Worm (Caenorhabditis elegans) whole organism, L2 larva: Measurements from ENCODE around the gene C49F5.8.
"Not testable (repeated sequence)": the region's sequence is repeated elsewhere in the genome, so short reads cannot be mapped to it uniquely, and the experiment has no call there.

ENCODE experiments used
- C34F6.9 ChIP-seq: fragments of 150-350 bp; optimal IDR thresholded peaks from 2 replicates; lab custom pipeline; 2014; ENCODE audit warnings: missing biosample characterization, missing genetic modification characterization
- F13H6.1 ChIP-seq: sonication (generic microtip); optimal IDR thresholded peaks from 2 replicates; lab custom pipeline; 2016; ENCODE audit warnings: missing genetic modification characterization, missing compliant biosample characterization
- Y55F3AM.14 ChIP-seq: fragments of 200-800 bp; sonication (Bioruptor generic); optimal IDR thresholded peaks from 2 replicates; lab custom pipeline; 2018; ENCODE audit warnings: mild to moderate bottlenecking, missing genetic modification characterization, missing compliant biosample characterization
- alr-1 ChIP-seq: fragments of 150-350 bp; optimal IDR thresholded peaks from 2 replicates; lab custom pipeline; 2014; ENCODE audit warnings: missing biosample characterization, missing genetic modification characterization
- aly-2 ChIP-seq: fragments of 150-350 bp; optimal IDR thresholded peaks from 2 replicates; lab custom pipeline; 2014; ENCODE audit warnings: missing biosample characterization, missing genetic modification characterization
- ama-1 ChIP-seq: fragments of 150-350 bp; optimal IDR thresholded peaks from 2 replicates; lab custom pipeline; 2018; ENCODE audit warnings: inconsistent platforms
- blmp-1 ChIP-seq: sonication (generic microtip); optimal IDR thresholded peaks from 2 replicates; lab custom pipeline; 2017; ENCODE audit warnings: missing genetic modification characterization, mild to moderate bottlenecking, missing compliant biosample characterization, antibody characterized with exemption, moderate library complexity; ENCODE audit not compliant: insufficient read depth
- ceh-16 ChIP-seq: fragments of 150-350 bp; optimal IDR thresholded peaks from 2 replicates; lab custom pipeline; 2014; ENCODE audit warnings: missing biosample characterization, missing genetic modification characterization
- crh-2 ChIP-seq: sonication (generic microtip); optimal IDR thresholded peaks from 2 replicates; lab custom pipeline; 2017; ENCODE audit warnings: missing biosample characterization, missing genetic modification characterization
- dmd-4 ChIP-seq: sonication (generic microtip); optimal IDR thresholded peaks from 2 replicates; lab custom pipeline; 2017; ENCODE audit warnings: missing biosample characterization, missing genetic modification characterization
- egl-27 ChIP-seq: sonication (generic microtip); optimal IDR thresholded peaks from 3 replicates; lab custom pipeline; 2017; ENCODE audit warnings: missing biosample characterization, missing genetic modification reagents, missing genetic modification characterization
- elt-1 ChIP-seq: fragments of 150-350 bp; optimal IDR thresholded peaks from 2 replicates; lab custom pipeline; 2014; ENCODE audit warnings: missing biosample characterization, missing genetic modification characterization
- elt-3 ChIP-seq: sonication (generic microtip); optimal IDR thresholded peaks from 2 replicates; lab custom pipeline; 2017; ENCODE audit warnings: missing biosample characterization, missing genetic modification characterization
- fos-1 ChIP-seq: fragments of 150-350 bp; optimal IDR thresholded peaks from 2 replicates; lab custom pipeline; 2014; ENCODE audit warnings: missing biosample characterization, missing genetic modification characterization
- gmeb-1 ChIP-seq: fragments of 150-350 bp; optimal IDR thresholded peaks from 2 replicates; lab custom pipeline; 2014; ENCODE audit warnings: missing biosample characterization, missing genetic modification characterization
- lin-11 ChIP-seq: fragments of 150-350 bp; sonication (generic microtip); optimal IDR thresholded peaks from 2 replicates; lab custom pipeline; 2014; ENCODE audit warnings: missing biosample characterization, missing genetic modification characterization, inconsistent platforms, mixed read lengths
- lin-39 ChIP-seq: fragments of 150-350 bp; optimal IDR thresholded peaks from 2 replicates; lab custom pipeline; 2014; ENCODE audit warnings: missing biosample characterization, missing genetic modification reagents, missing genetic modification characterization
- mab-5 ChIP-seq: fragments of 150-350 bp; optimal IDR thresholded peaks from 2 replicates; lab custom pipeline; 2014; ENCODE audit warnings: missing biosample characterization, missing genetic modification characterization
- mbf-1 ChIP-seq: sonication (generic microtip); optimal IDR thresholded peaks from 2 replicates; lab custom pipeline; 2017; ENCODE audit warnings: missing biosample characterization, missing genetic modification characterization
- mdl-1 ChIP-seq, 2 experiments: fragments of 150-350 bp in 1 of 2; sonication (generic microtip) in 1 of 2; optimal IDR thresholded peaks; 2 replicates each; lab custom pipeline; 2017; ENCODE audit warnings: missing biosample characterization in 2 of 2, missing genetic modification characterization in 2 of 2
- nhr-12 ChIP-seq: fragments of 150-350 bp; optimal IDR thresholded peaks from 2 replicates; lab custom pipeline; 2014; ENCODE audit warnings: missing biosample characterization, missing genetic modification characterization
- nhr-237 ChIP-seq: fragments of 150-350 bp; optimal IDR thresholded peaks from 2 replicates; lab custom pipeline; 2014; ENCODE audit warnings: missing biosample characterization, missing genetic modification characterization
- nhr-25 ChIP-seq: fragments of 150-350 bp; sonication (generic microtip); optimal IDR thresholded peaks from 3 replicates; lab custom pipeline; 2014; ENCODE audit warnings: missing biosample characterization, missing genetic modification characterization
- nhr-77 ChIP-seq: fragments of 150-350 bp; optimal IDR thresholded peaks from 2 replicates; lab custom pipeline; 2014; ENCODE audit warnings: missing biosample characterization, missing genetic modification characterization
- peb-1 ChIP-seq: fragments of 150-350 bp; optimal IDR thresholded peaks from 2 replicates; lab custom pipeline; 2014; ENCODE audit warnings: missing biosample characterization, missing genetic modification characterization
- sem-4 ChIP-seq: fragments of 150-350 bp; optimal IDR thresholded peaks from 2 replicates; lab custom pipeline; 2014; ENCODE audit warnings: missing biosample characterization, missing genetic modification reagents, missing genetic modification characterization
- sma-3 ChIP-seq: sonication (generic microtip); optimal IDR thresholded peaks from 2 replicates; lab custom pipeline; 2016; ENCODE audit warnings: missing genetic modification reagents, missing genetic modification characterization, missing compliant biosample characterization
- sma-9 ChIP-seq, 2 experiments: fragments of 150-350 bp in 1 of 2; sonication (generic microtip) in 1 of 2; optimal IDR thresholded peaks; 2 replicates each; lab custom pipeline; 2014 to 2016; ENCODE audit warnings: missing genetic modification characterization in 2 of 2, mild to moderate bottlenecking in 1 of 2, missing biosample characterization in 1 of 2, missing compliant biosample characterization in 1 of 2, missing genetic modification reagents in 1 of 2, moderate library complexity in 1 of 2
- snpc-4 ChIP-seq: fragments of 150-350 bp; optimal IDR thresholded peaks from 2 replicates; lab custom pipeline; 2014; ENCODE audit warnings: missing biosample characterization, missing genetic modification characterization
- unc-39 ChIP-seq: fragments of 150-350 bp; optimal IDR thresholded peaks from 2 replicates; lab custom pipeline; 2014; ENCODE audit warnings: missing biosample characterization, missing genetic modification characterization
- unc-55 ChIP-seq: fragments of 150-350 bp; sonication (generic microtip); optimal IDR thresholded peaks from 3 replicates; lab custom pipeline; 2014; ENCODE audit warnings: missing biosample characterization, missing genetic modification reagents, missing genetic modification characterization
- unc-62 ChIP-seq: fragments of 150-350 bp; optimal IDR thresholded peaks from 2 replicates; lab custom pipeline; 2014; ENCODE audit warnings: missing biosample characterization, missing genetic modification reagents, missing genetic modification characterization
- zag-1 ChIP-seq: fragments of 150-350 bp; optimal IDR thresholded peaks from 2 replicates; lab custom pipeline; 2014; ENCODE audit warnings: missing biosample characterization, missing genetic modification characterization

C49F5.8 gene

ce11 chrX:11957246-11957645 lies 2.7 kb upstream of the C49F5.8 start, which contains the start of gene T08D10.5:
Gene T08D10.5 (plus strand): TSS chrX:11957546.
- TF ChIP-seq dmd-4 (tag; lab: Kevin White, UChicago) (no peak), nhr-237 (tag; lab: Kevin White, UChicago) (no peak), gmeb-1 (tag; lab: Kevin White, UChicago) (no peak), mab-5 (tag; lab: Kevin White, UChicago) (no peak), unc-62 (GFP tag; lab: Kevin White, UChicago) (no peak), sem-4 (tag; lab: Kevin White, UChicago) (no peak), lin-39 (no peak), nhr-77 (no peak), Y55F3AM.14 (no peak), zag-1 (tag; lab: Kevin White, UChicago) (no peak), snpc-4 (tag; lab: Kevin White, UChicago) (no peak), peb-1 (tag; lab: Kevin White, UChicago) (no peak), unc-39 (no peak), nhr-25 (tag; lab: Kevin White, UChicago) (no peak), lin-11 (tag; lab: Kevin White, UChicago) (no peak), nhr-12 (tag; lab: Kevin White, UChicago) (no peak), mbf-1 (tag; lab: Kevin White, UChicago) (no peak)

ce11 chrX:11961103-11961502 lies 1.2 kb downstream of the C49F5.8 start, which contains the start of gene C49F5.13:
Gene C49F5.13 (plus strand): TSS chrX:11961403.
- TF ChIP-seq C34F6.9 (tag; lab: Kevin White, UChicago); lin-39; alr-1 (tag; lab: Kevin White, UChicago): not testable (repeated sequence)

- TF ChIP-seq mdl-1 (tag; optimal IDR thresholded peaks at IDR 0.05; lab: Kevin White, UChicago) (peak in 1 of 2 experiments; percentile 32), mab-5 (tag; lab: Kevin White, UChicago) (no peak), ama-1 (no peak), fos-1 (tag; lab: Kevin White, UChicago) (peak; percentile 71), nhr-12 (tag; lab: Kevin White, UChicago) (no peak), unc-55 (no peak), F13H6.1 (tag; lab: Kevin White, UChicago) (peak; percentile 19), elt-3 (tag; lab: Kevin White, UChicago) (no peak), alr-1 (tag; lab: Kevin White, UChicago) (no peak), peb-1 (tag; lab: Kevin White, UChicago) (no peak), nhr-25 (tag; lab: Kevin White, UChicago) (no peak), crh-2 (tag; lab: Kevin White, UChicago) (peak; percentile 56), egl-27 (tag; lab: Kevin White, UChicago) (peak; percentile 34), sma-3 (GFP tag; lab: Kevin White, UChicago) (peak; percentile 16), blmp-1 (tag; lab: Kevin White, UChicago) (no peak), sma-9 (GFP tag; optimal IDR thresholded peaks at IDR 0.05; lab: Kevin White, UChicago) (peak; percentile 54), sma-9 (tag; optimal IDR thresholded peaks at IDR 0.05; lab: Kevin White, UChicago) (no peak), sem-4 (tag; lab: Kevin White, UChicago) (no peak)
Measured at ce11 chrX:11962050-11962788, 2.3 kb downstream of the C49F5.8 start.

ce11 chrX:11963659-11964058 lies 3.7 kb downstream of the C49F5.8 start:
- TF ChIP-seq nhr-25 (tag; lab: Kevin White, UChicago) (peak; percentile 12), elt-1 (tag; lab: Kevin White, UChicago) (peak; percentile 58), sma-9 (GFP tag; optimal IDR thresholded peaks at IDR 0.05; lab: Kevin White, UChicago) (peak; percentile 47), sma-9 (tag; optimal IDR thresholded peaks at IDR 0.05; lab: Kevin White, UChicago) (no peak), aly-2 (no peak), F13H6.1 (tag; lab: Kevin White, UChicago) (no peak), nhr-237 (tag; lab: Kevin White, UChicago) (no peak), ceh-16 (tag; lab: Kevin White, UChicago) (peak; percentile 72), alr-1 (tag; lab: Kevin White, UChicago) (no peak)
